Worm (Caenorhabditis elegans) whole organism, L4 larva: ENCODE measurements around the gene snt-7.

Source experiments
- ceh-82 ChIP-seq: sonication (generic microtip); optimal IDR thresholded peaks from 2 replicates; lab custom pipeline; 2017; ENCODE audit warnings: missing biosample characterization, missing genetic modification characterization
- fkh-10 ChIP-seq: fragments of 150-350 bp; optimal IDR thresholded peaks from 2 replicates; lab custom pipeline; 2014; ENCODE audit warnings: missing biosample characterization, missing genetic modification reagents, missing genetic modification characterization
- fos-1 ChIP-seq: fragments of 150-350 bp; optimal IDR thresholded peaks from 2 replicates; lab custom pipeline; 2014; ENCODE audit warnings: missing biosample characterization, missing genetic modification characterization
- hif-1 ChIP-seq, 2 experiments: sonication (generic microtip); optimal IDR thresholded peaks; 2 replicates each; lab custom pipeline; 2016 to 2017; ENCODE audit warnings: missing compliant biosample characterization in 2 of 2, missing genetic modification characterization in 2 of 2, missing genetic modification reagents in 2 of 2, missing genotype in 2 of 2, mild to moderate bottlenecking in 1 of 2
- lin-13 ChIP-seq: fragments of 150-350 bp; optimal IDR thresholded peaks from 2 replicates; lab custom pipeline; 2014; ENCODE audit warnings: missing biosample characterization, missing genetic modification reagents, missing genetic modification characterization
- lin-15B ChIP-seq: fragments of 150-350 bp; sonication (generic microtip); optimal IDR thresholded peaks from 3 replicates; lab custom pipeline; 2014; ENCODE audit warnings: missing biosample characterization, missing genetic modification characterization
- lin-39 ChIP-seq: fragments of 150-350 bp; optimal IDR thresholded peaks from 2 replicates; lab custom pipeline; 2014; ENCODE audit warnings: missing biosample characterization, missing genetic modification reagents, missing genetic modification characterization
- mep-1 ChIP-seq: fragments of 150-350 bp; sonication (generic microtip); optimal IDR thresholded peaks from 3 replicates; lab custom pipeline; 2014; ENCODE audit warnings: missing biosample characterization, missing genetic modification characterization
- nhr-77 ChIP-seq: fragments of 150-350 bp; optimal IDR thresholded peaks from 2 replicates; lab custom pipeline; 2014; ENCODE audit warnings: missing biosample characterization, missing genetic modification characterization
- unc-39 ChIP-seq: sonication (generic microtip); optimal IDR thresholded peaks from 2 replicates; lab custom pipeline; 2017; ENCODE audit warnings: missing biosample characterization, missing genetic modification characterization

ce11 chrX:15181454-15181853 is 17.5 kb downstream of the snt-7 start, which contains the start of gene pkhm-2:
- TF ChIP-seq unc-39 (tag; lab: Kevin White, UChicago) (no peak), hif-1 (tag; optimal IDR thresholded peaks at IDR 0.05; lab: Kevin White, UChicago) (peak in 1 of 2 experiments; percentile 73), lin-13 (GFP tag; lab: Kevin White, UChicago) (peak; percentile 90), lin-39 (tag; lab: Kevin White, UChicago) (no peak), fos-1 (tag; lab: Kevin White, UChicago) (no peak), mep-1 (tag; lab: Kevin White, UChicago) (peak; percentile 96), ceh-82 (tag; lab: Kevin White, UChicago) (no peak), nhr-77 (peak; percentile 67), lin-15B (tag; lab: Kevin White, UChicago) (no peak), fkh-10 (GFP tag; lab: Kevin White, UChicago) (peak; percentile 11)
